Worm (Caenorhabditis elegans) whole organism, L2 larva: ENCODE results near the gene Y43F8B.18.

Source experiments
- F13H6.1 ChIP-seq: sonication (generic microtip); optimal IDR thresholded peaks from 2 replicates; lab custom pipeline; 2016; ENCODE audit warnings: missing genetic modification characterization, missing compliant biosample characterization
- aly-2 ChIP-seq: fragments of 150-350 bp; optimal IDR thresholded peaks from 2 replicates; lab custom pipeline; 2014; ENCODE audit warnings: missing biosample characterization, missing genetic modification characterization
- ama-1 ChIP-seq: fragments of 150-350 bp; optimal IDR thresholded peaks from 2 replicates; lab custom pipeline; 2018; ENCODE audit warnings: inconsistent platforms
- blmp-1 ChIP-seq: sonication (generic microtip); optimal IDR thresholded peaks from 2 replicates; lab custom pipeline; 2017; ENCODE audit warnings: missing genetic modification characterization, mild to moderate bottlenecking, missing compliant biosample characterization, antibody characterized with exemption, moderate library complexity; ENCODE audit not compliant: insufficient read depth
- ceh-82 ChIP-seq: fragments of 150-350 bp; optimal IDR thresholded peaks from 2 replicates; lab custom pipeline; 2014; ENCODE audit warnings: missing biosample characterization, missing genetic modification characterization
- dmd-4 ChIP-seq: sonication (generic microtip); optimal IDR thresholded peaks from 2 replicates; lab custom pipeline; 2017; ENCODE audit warnings: missing biosample characterization, missing genetic modification characterization
- elt-3 ChIP-seq: sonication (generic microtip); optimal IDR thresholded peaks from 2 replicates; lab custom pipeline; 2017; ENCODE audit warnings: missing biosample characterization, missing genetic modification characterization
- gmeb-1 ChIP-seq: fragments of 150-350 bp; optimal IDR thresholded peaks from 2 replicates; lab custom pipeline; 2014; ENCODE audit warnings: missing biosample characterization, missing genetic modification characterization
- lsy-2 ChIP-seq, 2 experiments: fragments of 150-350 bp in 1 of 2; sonication (generic microtip) in 1 of 2; optimal IDR thresholded peaks; 2 replicates each; lab custom pipeline; 2014 to 2017; ENCODE audit warnings: missing biosample characterization in 2 of 2, missing genetic modification characterization in 2 of 2
- nhr-237 ChIP-seq: fragments of 150-350 bp; optimal IDR thresholded peaks from 2 replicates; lab custom pipeline; 2014; ENCODE audit warnings: missing biosample characterization, missing genetic modification characterization
- skn-1 ChIP-seq: sonication (generic microtip); optimal IDR thresholded peaks from 2 replicates; lab custom pipeline; 2017; ENCODE audit warnings: missing biosample characterization, missing genetic modification characterization
- snpc-4 ChIP-seq: fragments of 150-350 bp; optimal IDR thresholded peaks from 2 replicates; lab custom pipeline; 2014; ENCODE audit warnings: missing biosample characterization, missing genetic modification characterization
- unc-39 ChIP-seq: fragments of 150-350 bp; optimal IDR thresholded peaks from 2 replicates; lab custom pipeline; 2014; ENCODE audit warnings: missing biosample characterization, missing genetic modification characterization
- zag-1 ChIP-seq: fragments of 150-350 bp; optimal IDR thresholded peaks from 2 replicates; lab custom pipeline; 2014; ENCODE audit warnings: missing biosample characterization, missing genetic modification characterization

DNA sequence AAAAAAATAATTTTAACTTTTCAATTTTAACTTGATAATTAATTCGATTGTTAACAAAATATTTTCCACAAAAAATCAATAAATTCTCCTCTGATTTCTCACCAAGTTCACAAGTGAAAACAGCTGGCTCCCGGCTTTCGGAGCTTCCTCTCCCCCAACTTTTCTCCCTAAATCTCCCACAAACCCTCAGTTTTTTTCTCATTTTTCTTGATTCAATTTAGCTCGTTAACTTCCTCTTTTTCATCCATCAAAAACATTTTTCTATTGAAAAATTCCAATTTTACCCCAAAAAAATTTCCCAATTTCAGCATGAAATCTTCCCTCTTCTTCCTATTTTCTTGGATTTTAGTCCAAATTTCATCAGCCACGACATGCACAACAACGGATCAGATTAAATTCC lies 15.4 kb upstream of the Y43F8B.18 start, which contains the start of gene Y43F8B.11:
- TF ChIP-seq snpc-4 (tag; lab: Kevin White, UChicago): no peak
- no peak for TF ChIP-seq aly-2 (tag; lab: Kevin White, UChicago)
- no peak for TF ChIP-seq unc-39 (tag; lab: Kevin White, UChicago)
- TF ChIP-seq zag-1 (tag; lab: Kevin White, UChicago): no peak
- TF ChIP-seq ceh-82 (tag; lab: Kevin White, UChicago): no peak
- TF ChIP-seq skn-1: no peak
- no peak for TF ChIP-seq lsy-2 (tag; optimal IDR thresholded peaks at IDR 0.05; lab: Kevin White, UChicago)
- no peak for TF ChIP-seq nhr-237 (tag; lab: Kevin White, UChicago)
- no peak for TF ChIP-seq F13H6.1 (tag; lab: Kevin White, UChicago)
- no peak for TF ChIP-seq gmeb-1 (tag; lab: Kevin White, UChicago)
- TF ChIP-seq ama-1 (lab: Kevin White, UChicago): no peak
- TF ChIP-seq elt-3: no peak
- TF ChIP-seq blmp-1 (tag; lab: Kevin White, UChicago): no peak
- TF ChIP-seq dmd-4 (tag; lab: Kevin White, UChicago): no peak
